Worm (Caenorhabditis elegans) whole organism, L2 larva: Measurements from ENCODE around the gene F43C11.12.
A peak's percentile ranks its signal among the peaks of the same experiment; 100 is the strongest.

Experiments
- ama-1 ChIP-seq: fragments of 150-350 bp; optimal IDR thresholded peaks from 2 replicates; lab custom pipeline; 2018; ENCODE audit warnings: inconsistent platforms
- blmp-1 ChIP-seq: sonication (generic microtip); optimal IDR thresholded peaks from 2 replicates; lab custom pipeline; 2017; ENCODE audit warnings: missing genetic modification characterization, mild to moderate bottlenecking, missing compliant biosample characterization, antibody characterized with exemption, moderate library complexity; ENCODE audit not compliant: insufficient read depth
- fos-1 ChIP-seq: fragments of 150-350 bp; optimal IDR thresholded peaks from 2 replicates; lab custom pipeline; 2014; ENCODE audit warnings: missing biosample characterization, missing genetic modification characterization
- nhr-11 ChIP-seq: fragments of 150-350 bp; optimal IDR thresholded peaks from 2 replicates; lab custom pipeline; 2014; ENCODE audit warnings: missing biosample characterization, missing genetic modification characterization
- nhr-237 ChIP-seq: fragments of 150-350 bp; optimal IDR thresholded peaks from 2 replicates; lab custom pipeline; 2014; ENCODE audit warnings: missing biosample characterization, missing genetic modification characterization
- snpc-4 ChIP-seq: fragments of 150-350 bp; optimal IDR thresholded peaks from 2 replicates; lab custom pipeline; 2014; ENCODE audit warnings: missing biosample characterization, missing genetic modification characterization
- unc-62 ChIP-seq: fragments of 150-350 bp; optimal IDR thresholded peaks from 2 replicates; lab custom pipeline; 2014; ENCODE audit warnings: missing biosample characterization, missing genetic modification reagents, missing genetic modification characterization

DNA sequence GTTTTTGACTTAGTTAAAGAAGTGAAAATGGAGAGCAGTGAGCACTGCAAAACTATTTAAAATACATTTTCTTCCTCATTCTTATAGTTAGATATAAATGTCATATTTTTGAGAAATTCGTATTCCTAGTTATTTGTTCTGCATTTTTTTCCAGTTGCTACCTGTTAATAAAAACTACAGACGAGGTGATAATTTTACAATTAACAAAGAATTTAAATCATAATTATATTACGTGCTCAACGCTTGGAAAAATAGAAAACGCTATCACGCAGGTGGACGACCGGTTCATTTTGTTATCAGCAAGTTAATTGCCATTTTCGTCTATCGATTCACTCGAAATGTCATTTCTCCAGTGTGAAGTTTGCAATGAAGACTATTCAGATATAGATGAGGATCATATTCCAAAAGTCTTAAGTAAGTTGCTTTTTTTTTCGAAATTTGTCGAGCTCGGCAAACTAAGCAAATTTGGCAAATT is 48.6 kb downstream of the F43C11.12 start, which contains the start of the genes ZK1240.5 and ZK1240.9:
- TF ChIP-seq fos-1 (tag; lab: Kevin White, UChicago) (peak; percentile 21), nhr-237 (tag; lab: Kevin White, UChicago) (no peak), unc-62 (no peak), blmp-1 (tag; lab: Kevin White, UChicago) (no peak), nhr-11 (tag; lab: Kevin White, UChicago) (no peak), ama-1 (no peak), snpc-4 (tag; lab: Kevin White, UChicago) (no peak)
